Fruit fly (Drosophila melanogaster) whole organism, embryonic: ENCODE data around the gene Slu7.

ENCODE experiments used
- CG10654 ChIP-seq: fragments of 200-800 bp; sonication (Bioruptor generic); optimal IDR thresholded peaks from 2 replicates; lab custom pipeline; 2016; ENCODE audit warnings: missing biosample characterization, missing genetic modification characterization
- CG11085 ChIP-seq: fragments of 200-800 bp; sonication (Bioruptor generic); IDR thresholded peaks from 2 replicates; pipeline ENCODE4 v1.3.6; 2022; ENCODE audit warnings: missing biosample characterization, missing genetic modification characterization
- CG11695 ChIP-seq: fragments of 200-800 bp; sonication (Bioruptor generic); IDR thresholded peaks from 3 replicates; pipeline ENCODE4 v1.3.6; 2022; ENCODE audit warnings: missing biosample characterization, missing genetic modification characterization
- CG12071 ChIP-seq: fragments of 200-800 bp; sonication (Bioruptor generic); optimal IDR thresholded peaks from 3 replicates; lab custom pipeline; 2018; ENCODE audit warnings: missing biosample characterization, mild to moderate bottlenecking, missing genetic modification characterization
- CG12219 ChIP-seq: fragments of 200-800 bp; sonication (Bioruptor generic); optimal IDR thresholded peaks from 3 replicates; lab custom pipeline; 2018; ENCODE audit warnings: missing biosample characterization, mild to moderate bottlenecking, missing genetic modification characterization
- CG12744 ChIP-seq: fragments of 200-800 bp; sonication (Bioruptor generic); optimal IDR thresholded peaks from 2 replicates; lab custom pipeline; 2016; ENCODE audit warnings: missing biosample characterization, missing genetic modification characterization
- CG12769 ChIP-seq: fragments of 200-800 bp; sonication (Bioruptor generic); optimal IDR thresholded peaks from 2 replicates; lab custom pipeline; 2019; ENCODE audit warnings: missing biosample characterization, mild to moderate bottlenecking, missing genetic modification characterization, moderate library complexity
- CG14441 ChIP-seq: fragments of 200-800 bp; sonication (Bioruptor generic); IDR thresholded peaks from 2 replicates; pipeline ENCODE4 v1.3.6; 2022; ENCODE audit warnings: missing biosample characterization, missing genetic modification characterization
- CG1647 ChIP-seq: fragments of 200-800 bp; sonication (Bioruptor generic); optimal IDR thresholded peaks from 3 replicates; lab custom pipeline; 2016; ENCODE audit warnings: missing biosample characterization, missing genetic modification characterization
- CG16863 ChIP-seq: fragments of 200-800 bp; sonication (Bioruptor generic); optimal IDR thresholded peaks from 3 replicates; lab custom pipeline; 2016; ENCODE audit warnings: missing biosample characterization, missing genetic modification characterization
- CG34422 ChIP-seq: fragments of 200-800 bp; sonication (Bioruptor generic); IDR thresholded peaks from 3 replicates; pipeline ENCODE4 v1.3.6; 2022; ENCODE audit warnings: missing biosample characterization, missing genetic modification characterization
- CG4617 ChIP-seq: fragments of 200-800 bp; sonication (Bioruptor generic); optimal IDR thresholded peaks from 3 replicates; lab custom pipeline; 2016; ENCODE audit warnings: missing biosample characterization, missing genetic modification characterization, borderline replicate concordance
- CG4820 ChIP-seq: fragments of 200-800 bp; sonication (Bioruptor generic); optimal IDR thresholded peaks from 3 replicates; lab custom pipeline; 2016; ENCODE audit warnings: missing biosample characterization, missing genetic modification characterization
- CG5953 ChIP-seq: fragments of 200-800 bp; sonication (Bioruptor generic); IDR thresholded peaks from 2 replicates; pipeline ENCODE4 v1.3.6; 2022; ENCODE audit warnings: missing biosample characterization, missing genetic modification characterization
- CG7556 ChIP-seq: fragments of 200-800 bp; sonication (Bioruptor generic); optimal IDR thresholded peaks from 2 replicates; lab custom pipeline; 2017; ENCODE audit warnings: missing biosample characterization, mild to moderate bottlenecking, missing genetic modification characterization
- CG7839 ChIP-seq: fragments of 200-800 bp; sonication (Bioruptor generic); optimal IDR thresholded peaks from 3 replicates; lab custom pipeline; 2018; ENCODE audit warnings: missing biosample characterization, mild to moderate bottlenecking, missing genetic modification characterization, moderate library complexity
- CG7928 ChIP-seq: fragments of 200-800 bp; sonication (Bioruptor generic); optimal IDR thresholded peaks from 2 replicates; lab custom pipeline; 2017; ENCODE audit warnings: missing biosample characterization, mild to moderate bottlenecking, missing genetic modification characterization
- CG9817 ChIP-seq: fragments of 200-800 bp; sonication (Bioruptor generic); optimal IDR thresholded peaks from 2 replicates; lab custom pipeline; 2018; ENCODE audit warnings: missing biosample characterization, mild to moderate bottlenecking, missing genetic modification characterization, moderate library complexity
- Dad ChIP-seq: fragments of 200-800 bp; sonication (Bioruptor generic); optimal IDR thresholded peaks from 3 replicates; lab custom pipeline; 2016; ENCODE audit warnings: missing biosample characterization, missing genetic modification characterization
- ERR ChIP-seq: fragments of 200-800 bp; sonication (Bioruptor generic); optimal IDR thresholded peaks from 2 replicates; lab custom pipeline; 2016; ENCODE audit warnings: missing biosample characterization, missing genetic modification characterization
- HLH54F ChIP-seq: fragments of 200-800 bp; sonication (Bioruptor generic); optimal IDR thresholded peaks from 3 replicates; lab custom pipeline; 2016; ENCODE audit warnings: missing biosample characterization, missing genetic modification characterization
- Hmx ChIP-seq: fragments of 200-800 bp; sonication (Bioruptor generic); optimal IDR thresholded peaks from 2 replicates; lab custom pipeline; 2016; ENCODE audit warnings: missing biosample characterization, missing genetic modification characterization
- Jarid2 ChIP-seq: fragments of 200-800 bp; sonication (Bioruptor generic); optimal IDR thresholded peaks from 3 replicates; lab custom pipeline; 2017; ENCODE audit warnings: mild to moderate bottlenecking, missing biosample characterization, missing genetic modification reagents, missing genetic modification characterization
- MTF-1 ChIP-seq: fragments of 200-800 bp; sonication (Bioruptor generic); optimal IDR thresholded peaks from 2 replicates; lab custom pipeline; 2018; ENCODE audit warnings: missing biosample characterization, mild to moderate bottlenecking, missing genetic modification characterization, borderline replicate concordance
- NC2β ChIP-seq: fragments of 200-800 bp; sonication (Bioruptor generic); optimal IDR thresholded peaks from 2 replicates; lab custom pipeline; 2016; ENCODE audit warnings: missing biosample characterization, missing genetic modification characterization
- NFAT ChIP-seq: fragments of 200-800 bp; sonication (Bioruptor generic); IDR thresholded peaks from 2 replicates; pipeline ENCODE4 v1.3.6; 2022; ENCODE audit warnings: missing biosample characterization, missing genetic modification characterization
- Pdp1 ChIP-seq, 2 experiments: fragments of 200-800 bp; sonication (Bioruptor generic); optimal IDR thresholded peaks; 3 replicates each; lab custom pipeline; 2016; ENCODE audit warnings: missing biosample characterization in 2 of 2, missing genetic modification characterization in 2 of 2, mild to moderate bottlenecking in 1 of 2, moderate library complexity in 1 of 2
- Xbp1 ChIP-seq: fragments of 200-800 bp; sonication (Bioruptor generic); optimal IDR thresholded peaks from 3 replicates; lab custom pipeline; 2016; ENCODE audit warnings: missing biosample characterization, mild to moderate bottlenecking, missing genetic modification characterization
- ac ChIP-seq: fragments of 200-800 bp; sonication (Bioruptor generic); optimal IDR thresholded peaks from 3 replicates; lab custom pipeline; 2017; ENCODE audit warnings: missing biosample characterization, mild to moderate bottlenecking, missing genetic modification characterization
- ato ChIP-seq: fragments of 200-800 bp; sonication (Bioruptor generic); IDR thresholded peaks from 2 replicates; pipeline ENCODE4 v1.3.6; 2022; ENCODE audit warnings: missing biosample characterization, missing genetic modification characterization; ENCODE audit not compliant: partially characterized antibody
- croc ChIP-seq: fragments of 200-800 bp; sonication (Bioruptor generic); conservative IDR thresholded peaks from 3 replicates; pipeline ENCODE4 v1.3.6; 2022; ENCODE audit warnings: missing biosample characterization, missing genetic modification characterization
- dati ChIP-seq: fragments of 200-800 bp; sonication (Bioruptor generic); IDR thresholded peaks from 2 replicates; pipeline ENCODE4 v1.3.6; 2022; ENCODE audit warnings: missing biosample characterization, missing genetic modification characterization
- dmrt99B ChIP-seq: fragments of 200-800 bp; sonication (Bioruptor generic); optimal IDR thresholded peaks from 2 replicates; lab custom pipeline; 2018; ENCODE audit warnings: missing biosample characterization, mild to moderate bottlenecking, missing genetic modification characterization, moderate library complexity
- fd64A ChIP-seq: fragments of 200-800 bp; sonication (Bioruptor generic); optimal IDR thresholded peaks from 3 replicates; lab custom pipeline; 2018; ENCODE audit warnings: missing biosample characterization, mild to moderate bottlenecking, missing genetic modification characterization
- fru ChIP-seq: fragments of >200 bp; optimal IDR thresholded peaks from 2 replicates; lab custom pipeline; 2017
- gcm2 ChIP-seq: fragments of 200-800 bp; sonication (Bioruptor generic); optimal IDR thresholded peaks from 2 replicates; lab custom pipeline; 2016; ENCODE audit warnings: missing biosample characterization, missing genetic modification characterization
- gem ChIP-seq: fragments of 200-800 bp; sonication (Bioruptor generic); optimal IDR thresholded peaks from 2 replicates; lab custom pipeline; 2019; ENCODE audit warnings: missing biosample characterization, mild to moderate bottlenecking, missing genetic modification characterization, moderate library complexity
- gro ChIP-seq: fragments of 200-800 bp; sonication (Bioruptor generic); optimal IDR thresholded peaks from 2 replicates; lab custom pipeline; 2016; ENCODE audit warnings: missing biosample characterization, missing genetic modification characterization
- gsb-n ChIP-seq: fragments of 200-800 bp; sonication (Bioruptor generic); optimal IDR thresholded peaks from 3 replicates; lab custom pipeline; 2018; ENCODE audit warnings: missing biosample characterization, mild to moderate bottlenecking, missing genetic modification characterization
- lab ChIP-seq: fragments of 200-800 bp; sonication (Bioruptor generic); optimal IDR thresholded peaks from 3 replicates; lab custom pipeline; 2017; ENCODE audit warnings: missing biosample characterization, missing genetic modification characterization, mild to moderate bottlenecking, moderate library complexity, missing genetic modification reagents
- lmd ChIP-seq: fragments of 200-800 bp; sonication (Bioruptor generic); IDR thresholded peaks from 2 replicates; pipeline ENCODE4 v1.3.6; 2022; ENCODE audit warnings: missing biosample characterization, missing genetic modification characterization
- pnt ChIP-seq: fragments of 200-800 bp; sonication (Bioruptor generic); optimal IDR thresholded peaks from 3 replicates; lab custom pipeline; 2016; ENCODE audit warnings: missing biosample characterization, missing genetic modification characterization
- ro ChIP-seq: fragments of 200-800 bp; sonication (Bioruptor generic); IDR thresholded peaks from 2 replicates; pipeline ENCODE4 v1.3.6; 2022; ENCODE audit warnings: missing biosample characterization, missing genetic modification characterization
- slp2 ChIP-seq: fragments of 200-800 bp; sonication (Bioruptor generic); optimal IDR thresholded peaks from 2 replicates; lab custom pipeline; 2016; ENCODE audit warnings: missing biosample characterization, missing genetic modification characterization
- ttk ChIP-seq: fragments of 200-800 bp; sonication (Bioruptor generic); IDR thresholded peaks from 2 replicates; pipeline ENCODE4 v2.1.2; 2022; ENCODE audit warnings: missing biosample characterization, missing genetic modification characterization
- tup ChIP-seq: fragments of 200-800 bp; sonication (Bioruptor generic); optimal IDR thresholded peaks from 2 replicates; lab custom pipeline; 2016; ENCODE audit warnings: missing biosample characterization, mild to moderate bottlenecking, missing genetic modification characterization, moderate library complexity
- usp ChIP-seq: fragments of >200 bp; optimal IDR thresholded peaks from 2 replicates; lab custom pipeline; 2017; ENCODE audit warnings: missing biosample characterization, missing genetic modification characterization
- vvl ChIP-seq: fragments of 200-800 bp; sonication (Bioruptor generic); IDR thresholded peaks from 2 replicates; pipeline ENCODE4 v1.3.6; 2022; ENCODE audit warnings: missing biosample characterization, missing genetic modification characterization
- wdn ChIP-seq: fragments of 200-800 bp; sonication (Bioruptor generic); IDR thresholded peaks from 2 replicates; pipeline ENCODE4 v1.3.6; 2022; ENCODE audit warnings: missing biosample characterization, missing genetic modification characterization
- zfh2 ChIP-seq: fragments of 200-800 bp; sonication (Bioruptor generic); optimal IDR thresholded peaks from 2 replicates; lab custom pipeline; 2016; ENCODE audit warnings: missing biosample characterization, missing genetic modification characterization

Slu7 gene

dm6 chr3R:29068430-29069207 is 29.7 kb upstream of the Slu7 start (continued):
- TF ChIP-seq Xbp1 (GFP tag; lab: Kevin White, UChicago): peak; percentile 7
- TF ChIP-seq ro (GFP tag; lab: Robert Waterston, UW): no peak
- no peak for TF ChIP-seq Jarid2 (GFP tag; lab: Kevin White, UChicago)
- TF ChIP-seq HLH54F (GFP tag; lab: Kevin White, UChicago): no peak
- TF ChIP-seq pnt (GFP tag; lab: Kevin White, UChicago): no peak
- peak; percentile 42 for TF ChIP-seq CG9817 (tag; lab: Kevin White, UChicago)
- TF ChIP-seq CG11695: peak; percentile 71; the same call in 1 of the 3 replicates
- TF ChIP-seq CG10654: peak; percentile 15
- TF ChIP-seq gro (GFP tag; lab: Kevin White, UChicago): peak; percentile 28
- no peak for TF ChIP-seq usp (GFP tag; lab: Kevin White, UChicago)
- TF ChIP-seq CG12071 (GFP tag; lab: Kevin White, UChicago): peak; percentile 31
- no peak for TF ChIP-seq dati (GFP tag; lab: Robert Waterston, UW)
- no peak for TF ChIP-seq CG12744 (GFP tag; lab: Kevin White, UChicago)
- peak; percentile 61 for TF ChIP-seq dmrt99B (tag; lab: Kevin White, UChicago)
- TF ChIP-seq CG4617 (GFP tag; lab: Kevin White, UChicago): no peak
- no peak for TF ChIP-seq MTF-1 (GFP tag; lab: Kevin White, UChicago)
- no peak for TF ChIP-seq NFAT (GFP tag; lab: Robert Waterston, UW)
- peak; percentile 72; the same call in 1 of the 3 replicates for TF ChIP-seq CG34422 (GFP tag; lab: Robert Waterston, UW)
- TF ChIP-seq ERR: no peak
- TF ChIP-seq ttk: peak; percentile 39; the same call in 1 of the 2 replicates
- no peak for TF ChIP-seq ac
- no peak for TF ChIP-seq fd64A
- TF ChIP-seq Hmx (GFP tag; lab: Kevin White, UChicago): no peak
- no peak for TF ChIP-seq CG7928 (GFP tag; lab: Kevin White, UChicago)
- TF ChIP-seq CG12769 (tag; lab: Kevin White, UChicago): peak; percentile 80
- no peak for TF ChIP-seq CG11085 (GFP tag; lab: Robert Waterston, UW)
- TF ChIP-seq gsb-n (tag; lab: Kevin White, UChicago): no peak
- TF ChIP-seq gem (tag; lab: Kevin White, UChicago): peak; percentile 62
- TF ChIP-seq vvl (GFP tag; lab: Robert Waterston, UW): peak; percentile 52
- peak in 1 of 2 experiments; percentile 31 for TF ChIP-seq Pdp1 (GFP tag; optimal IDR thresholded peaks at IDR 0.05; lab: Kevin White, UChicago)
- TF ChIP-seq CG14441 (GFP tag; lab: Robert Waterston, UW): peak; percentile 42
- no peak for TF ChIP-seq gcm2 (GFP tag; lab: Kevin White, UChicago)
- no peak for TF ChIP-seq ato
- TF ChIP-seq lab: peak; percentile 73
- TF ChIP-seq CG12219 (GFP tag; lab: Kevin White, UChicago): peak; percentile 29
- peak; percentile 59 for TF ChIP-seq CG7839 (tag; lab: Kevin White, UChicago)
- TF ChIP-seq CG7556 (GFP tag; lab: Kevin White, UChicago): peak; percentile 57
- no peak for TF ChIP-seq CG5953 (GFP tag; lab: Robert Waterston, UW)
- TF ChIP-seq Dad (GFP tag; lab: Kevin White, UChicago): no peak
- TF ChIP-seq lmd (GFP tag; lab: Robert Waterston, UW): peak; percentile 61; the same call in 1 of the 2 replicates
- TF ChIP-seq CG16863 (GFP tag; lab: Kevin White, UChicago): no peak
- no peak for TF ChIP-seq fru (lab: Kevin White, UChicago)
- TF ChIP-seq NC2β (GFP tag; lab: Kevin White, UChicago): no peak
- no peak for TF ChIP-seq tup
- no peak for TF ChIP-seq CG4820 (GFP tag; lab: Kevin White, UChicago)
- no peak for TF ChIP-seq CG1647 (GFP tag; lab: Kevin White, UChicago)
- no peak for TF ChIP-seq croc (GFP tag; lab: Robert Waterston, UW)
- TF ChIP-seq slp2 (GFP tag; lab: Kevin White, UChicago): no peak
- no peak for TF ChIP-seq wdn (GFP tag; lab: Robert Waterston, UW)
- TF ChIP-seq zfh2 (GFP tag; lab: Kevin White, UChicago): peak; percentile 44
